Worm (Caenorhabditis elegans) whole organism, young adult: ENCODE measurements around the gene mpk-1.

Source experiments
- B0019.2 ChIP-seq: fragments of 200-800 bp; sonication (Bioruptor generic); conservative IDR thresholded peaks from 2 replicates; pipeline ENCODE4 v1.3.6; 2022; ENCODE audit warnings: missing genetic modification reagents, missing genetic modification characterization, missing compliant biosample characterization
- B0261.1 ChIP-seq: sonication (generic microtip); optimal IDR thresholded peaks from 2 replicates; lab custom pipeline; 2016; ENCODE audit warnings: mild to moderate bottlenecking, missing genetic modification characterization, moderate library complexity, missing compliant biosample characterization
- C17E4.6 ChIP-seq: fragments of 200-800 bp; sonication (Bioruptor generic); IDR thresholded peaks from 2 replicates; pipeline ENCODE4 v1.3.6; 2022; ENCODE audit warnings: missing genetic modification reagents, missing genetic modification characterization, missing compliant biosample characterization
- F10E7.11 ChIP-seq: sonication (generic microtip); optimal IDR thresholded peaks from 2 replicates; lab custom pipeline; 2017; ENCODE audit warnings: mild to moderate bottlenecking, missing genetic modification characterization, moderate library complexity, missing compliant biosample characterization
- F23B12.7 ChIP-seq: sonication (generic microtip); optimal IDR thresholded peaks from 2 replicates; lab custom pipeline; 2017; ENCODE audit warnings: missing genetic modification characterization, mild to moderate bottlenecking, missing compliant biosample characterization, antibody characterized with exemption, moderate library complexity; ENCODE audit not compliant: insufficient read depth
- F33H1.4 ChIP-seq: fragments of 200-800 bp; sonication (Bioruptor generic); IDR thresholded peaks from 2 replicates; pipeline ENCODE4 v1.3.6; 2022; ENCODE audit warnings: missing genetic modification reagents, missing genetic modification characterization, missing compliant biosample characterization
- F37B4.10 ChIP-seq: fragments of 200-800 bp; sonication (Bioruptor generic); IDR thresholded peaks from 2 replicates; pipeline ENCODE4 v1.3.6; 2022; ENCODE audit warnings: missing genetic modification characterization, missing compliant biosample characterization
- F52B5.7 ChIP-seq: sonication (generic microtip); optimal IDR thresholded peaks from 2 replicates; lab custom pipeline; 2016; ENCODE audit warnings: mild to moderate bottlenecking, missing genetic modification characterization, missing compliant biosample characterization
- F57A8.1 ChIP-seq: fragments of 200-800 bp; sonication (Bioruptor generic); optimal IDR thresholded peaks from 2 replicates; lab custom pipeline; 2018; ENCODE audit warnings: mild to moderate bottlenecking, missing genetic modification characterization, moderate library complexity, missing compliant biosample characterization
- K11D2.4 ChIP-seq: fragments of 200-800 bp; sonication (Bioruptor generic); IDR thresholded peaks from 2 replicates; pipeline ENCODE4 v1.3.6; 2022; ENCODE audit warnings: missing genetic modification reagents, missing genetic modification characterization, missing compliant biosample characterization
- K12H6.12 ChIP-seq: fragments of 200-800 bp; sonication (Bioruptor generic); optimal IDR thresholded peaks from 2 replicates; lab custom pipeline; 2018; ENCODE audit warnings: mild to moderate bottlenecking, missing genetic modification characterization, missing compliant biosample characterization
- T07F8.4 ChIP-seq: sonication (generic microtip); optimal IDR thresholded peaks from 2 replicates; lab custom pipeline; 2016; ENCODE audit warnings: mild to moderate bottlenecking, missing genetic modification characterization, moderate library complexity, missing compliant biosample characterization
- T26A5.8 ChIP-seq: sonication (generic microtip); optimal IDR thresholded peaks from 2 replicates; lab custom pipeline; 2016; ENCODE audit warnings: missing genetic modification characterization, missing compliant biosample characterization
- ZK185.1 ChIP-seq: sonication (generic microtip); optimal IDR thresholded peaks from 2 replicates; lab custom pipeline; 2016; ENCODE audit warnings: mild to moderate bottlenecking, missing genetic modification characterization, missing compliant biosample characterization; ENCODE audit not compliant: poor library complexity, severe bottlenecking
- akir-1 ChIP-seq: fragments of 200-800 bp; sonication (Bioruptor generic); optimal IDR thresholded peaks from 2 replicates; lab custom pipeline; 2018; ENCODE audit warnings: mild to moderate bottlenecking, missing genetic modification characterization, moderate library complexity, missing compliant biosample characterization
- atf-7 ChIP-seq: sonication (generic microtip); optimal IDR thresholded peaks from 2 replicates; lab custom pipeline; 2017; ENCODE audit warnings: mild to moderate bottlenecking, missing genetic modification characterization, missing compliant biosample characterization
- athp-1 ChIP-seq: sonication (generic microtip); optimal IDR thresholded peaks from 2 replicates; lab custom pipeline; 2017; ENCODE audit warnings: mild to moderate bottlenecking, missing genetic modification characterization, missing compliant biosample characterization
- attf-3 ChIP-seq: fragments of 200-800 bp; sonication (Bioruptor generic); conservative IDR thresholded peaks from 2 replicates; pipeline ENCODE4 v1.3.6; 2022; ENCODE audit warnings: missing genetic modification reagents, missing genetic modification characterization, missing compliant biosample characterization
- attf-5 ChIP-seq: fragments of 200-800 bp; sonication (Bioruptor generic); optimal IDR thresholded peaks from 2 replicates; lab custom pipeline; 2018; ENCODE audit warnings: mild to moderate bottlenecking, missing genetic modification characterization, missing compliant biosample characterization
- bed-1 ChIP-seq: fragments of 200-800 bp; sonication (Bioruptor generic); IDR thresholded peaks from 2 replicates; pipeline ENCODE4 v1.3.6; 2022; ENCODE audit warnings: missing genetic modification reagents, missing genetic modification characterization, missing compliant biosample characterization
- ceh-40 ChIP-seq: fragments of 200-800 bp; sonication (Bioruptor generic); IDR thresholded peaks from 2 replicates; pipeline ENCODE4 v1.3.6; 2022; ENCODE audit warnings: missing genetic modification characterization, missing compliant biosample characterization
- ceh-91 ChIP-seq: fragments of 200-800 bp; sonication (Bioruptor generic); IDR thresholded peaks from 2 replicates; pipeline ENCODE4 v1.3.6; 2022; ENCODE audit warnings: missing genetic modification reagents, missing genetic modification characterization, missing compliant biosample characterization
- die-1 ChIP-seq: sonication (generic microtip); optimal IDR thresholded peaks from 2 replicates; lab custom pipeline; 2016; ENCODE audit warnings: missing genotype, mild to moderate bottlenecking, missing genetic modification characterization, missing compliant biosample characterization
- dox-1 ChIP-seq: fragments of 200-800 bp; sonication (Bioruptor generic); IDR thresholded peaks from 2 replicates; pipeline ENCODE4 v1.3.6; 2022; ENCODE audit warnings: missing genetic modification reagents, missing genetic modification characterization, missing compliant biosample characterization
- egl-18 ChIP-seq: fragments of 200-800 bp; sonication (Bioruptor generic); IDR thresholded peaks from 2 replicates; pipeline ENCODE4 v1.3.6; 2022; ENCODE audit warnings: missing genetic modification reagents, missing genetic modification characterization, missing compliant biosample characterization
- ekl-4 ChIP-seq: fragments of 200-800 bp; sonication (Bioruptor generic); IDR thresholded peaks from 2 replicates; pipeline ENCODE4 v1.3.6; 2022; ENCODE audit warnings: missing genetic modification reagents, missing genetic modification characterization, missing compliant biosample characterization
- fkh-3 ChIP-seq: sonication (generic microtip); optimal IDR thresholded peaks from 2 replicates; lab custom pipeline; 2016; ENCODE audit warnings: mild to moderate bottlenecking, missing genetic modification characterization, missing compliant biosample characterization
- hlh-26 ChIP-seq: fragments of 200-800 bp; sonication (Bioruptor generic); conservative IDR thresholded peaks from 2 replicates; pipeline ENCODE4 v1.3.6; 2022; ENCODE audit warnings: missing genetic modification reagents, missing genetic modification characterization, missing compliant biosample characterization
- hmg-20 ChIP-seq: fragments of 200-800 bp; sonication (Bioruptor generic); IDR thresholded peaks from 2 replicates; pipeline ENCODE4 v1.3.6; 2022; ENCODE audit warnings: missing genetic modification reagents, missing genetic modification characterization, missing compliant biosample characterization
- lin-40 ChIP-seq: sonication (generic microtip); optimal IDR thresholded peaks from 2 replicates; lab custom pipeline; 2016; ENCODE audit warnings: missing genetic modification characterization, mild to moderate bottlenecking, missing compliant biosample characterization, missing genotype, missing genetic modification reagents
- lir-1 ChIP-seq: fragments of 200-800 bp; sonication (Bioruptor generic); conservative IDR thresholded peaks from 2 replicates; pipeline ENCODE4 v1.3.6; 2022; ENCODE audit warnings: missing genetic modification reagents, missing genetic modification characterization, missing compliant biosample characterization
- mel-28 ChIP-seq: sonication (generic microtip); optimal IDR thresholded peaks from 2 replicates; lab custom pipeline; 2016; ENCODE audit warnings: borderline replicate concordance, mild to moderate bottlenecking, missing genetic modification characterization, missing compliant biosample characterization
- mes-4 ChIP-seq: sonication (generic microtip); optimal IDR thresholded peaks from 2 replicates; lab custom pipeline; 2016; ENCODE audit warnings: missing genotype, missing genetic modification characterization, missing compliant biosample characterization
- mxl-1 ChIP-seq: sonication (generic microtip); optimal IDR thresholded peaks from 2 replicates; lab custom pipeline; 2016; ENCODE audit warnings: missing genetic modification characterization, missing compliant biosample characterization
- nhr-120 ChIP-seq: fragments of 200-800 bp; sonication (Bioruptor generic); IDR thresholded peaks from 2 replicates; pipeline ENCODE4 v1.3.6; 2022; ENCODE audit warnings: missing genetic modification characterization, missing compliant biosample characterization
- nhr-80 ChIP-seq: sonication (generic microtip); optimal IDR thresholded peaks from 2 replicates; lab custom pipeline; 2016; ENCODE audit warnings: missing genetic modification characterization, missing compliant biosample characterization
- sdz-38 ChIP-seq: sonication (generic microtip); optimal IDR thresholded peaks from 2 replicates; lab custom pipeline; 2016; ENCODE audit warnings: missing genotype, missing genetic modification characterization, missing compliant biosample characterization
- sea-2 ChIP-seq: fragments of 200-800 bp; sonication (Bioruptor generic); IDR thresholded peaks from 2 replicates; pipeline ENCODE4 v1.3.6; 2022; ENCODE audit warnings: missing genetic modification characterization, missing compliant biosample characterization
- snpc-1.3 ChIP-seq: sonication (generic microtip); optimal IDR thresholded peaks from 2 replicates; lab custom pipeline; 2017; ENCODE audit warnings: missing genetic modification characterization, mild to moderate bottlenecking, missing compliant biosample characterization, antibody characterized with exemption, moderate library complexity, missing genotype, missing genetic modification reagents; ENCODE audit not compliant: insufficient read depth
- snpc-3.4 ChIP-seq: sonication (generic microtip); optimal IDR thresholded peaks from 2 replicates; lab custom pipeline; 2017; ENCODE audit warnings: missing genetic modification characterization, mild to moderate bottlenecking, missing compliant biosample characterization, antibody characterized with exemption, moderate library complexity, missing genotype, missing genetic modification reagents
- snpc-4 ChIP-seq, 5 experiments: fragments of 150-350 bp in 1 of 5; sonication (generic microtip) in 4 of 5; optimal IDR thresholded peaks; 2 replicates each; lab custom pipeline; 2014 to 2018; ENCODE audit warnings: missing genetic modification characterization in 5 of 5, missing biosample characterization in 3 of 5, antibody characterized with exemption in 2 of 5, mild to moderate bottlenecking in 2 of 5, missing compliant biosample characterization in 2 of 5, missing genotype in 2 of 5, moderate library complexity in 2 of 5, missing genetic modification reagents in 1 of 5
- sptf-2 ChIP-seq: fragments of 200-800 bp; sonication (Bioruptor generic); optimal IDR thresholded peaks from 2 replicates; lab custom pipeline; 2018; ENCODE audit warnings: mild to moderate bottlenecking, missing genetic modification characterization, missing compliant biosample characterization
- tlf-1 ChIP-seq: fragments of 200-800 bp; sonication (Bioruptor generic); optimal IDR thresholded peaks from 2 replicates; lab custom pipeline; 2018; ENCODE audit warnings: mild to moderate bottlenecking, missing genetic modification characterization, missing compliant biosample characterization
- unc-130 ChIP-seq: sonication (generic microtip); optimal IDR thresholded peaks from 2 replicates; lab custom pipeline; 2016; ENCODE audit warnings: missing genetic modification reagents, missing genetic modification characterization, missing compliant biosample characterization
- zim-3 ChIP-seq: sonication (generic microtip); optimal IDR thresholded peaks from 2 replicates; lab custom pipeline; 2017; ENCODE audit warnings: mild to moderate bottlenecking, missing genetic modification characterization, moderate library complexity, missing compliant biosample characterization
- ztf-22 ChIP-seq: fragments of 200-800 bp; sonication (Bioruptor generic); optimal IDR thresholded peaks from 2 replicates; lab custom pipeline; 2018; ENCODE audit warnings: mild to moderate bottlenecking, missing genetic modification characterization, moderate library complexity, missing compliant biosample characterization

mpk-1 gene

ce11 chrIII:4227363-4227762, 545 bp downstream of the mpk-1 start:
- no peak for TF ChIP-seq ekl-4 (GFP tag; lab: Robert Waterston, UW)
- TF ChIP-seq ceh-40 (GFP tag; lab: Robert Waterston, UW), result no peak
- no peak for TF ChIP-seq zim-3
- no peak for TF ChIP-seq ztf-22 (GFP tag; lab: Kevin White, UChicago)
- TF ChIP-seq snpc-1.3 (tag; lab: Kevin White, UChicago), result no peak
- TF ChIP-seq nhr-80, result peak; percentile 65
- no peak for TF ChIP-seq attf-3 (GFP tag; lab: Robert Waterston, UW)
- no peak for TF ChIP-seq ZK185.1

- no peak for TF ChIP-seq T07F8.4
- TF ChIP-seq zim-3, result no peak
- no peak for TF ChIP-seq B0019.2
- TF ChIP-seq bed-1 (GFP tag; lab: Robert Waterston, UW), result no peak
- no peak for TF ChIP-seq F37B4.10 (GFP tag; lab: Robert Waterston, UW)
- TF ChIP-seq attf-5 (GFP tag; lab: Kevin White, UChicago), result no peak
- no peak for TF ChIP-seq tlf-1 (GFP tag; lab: Kevin White, UChicago)
- TF ChIP-seq fkh-3 (tag; lab: Kevin White, UChicago), result no peak
- TF ChIP-seq die-1 (tag; lab: Kevin White, UChicago), result no peak
- TF ChIP-seq F10E7.11 (tag; lab: Kevin White, UChicago), result no peak
- TF ChIP-seq sea-2 (GFP tag; lab: Robert Waterston, UW), result no peak
- no peak for TF ChIP-seq hlh-26 (GFP tag; lab: Robert Waterston, UW)
- TF ChIP-seq snpc-4 (GFP tag; optimal IDR thresholded peaks at IDR 0.05; lab: Kevin White, UChicago), result no peak
- TF ChIP-seq snpc-4 (tag; optimal IDR thresholded peaks at IDR 0.05; lab: Kevin White, UChicago), result no peak
- no peak for TF ChIP-seq F33H1.4 (GFP tag; lab: Robert Waterston, UW)
- no peak for TF ChIP-seq F52B5.7 (tag; lab: Kevin White, UChicago)
- TF ChIP-seq ztf-22 (GFP tag; lab: Kevin White, UChicago), result no peak
- TF ChIP-seq F23B12.7 (tag; lab: Kevin White, UChicago), result no peak
- TF ChIP-seq mxl-1 (tag; lab: Kevin White, UChicago), result no peak
- no peak for TF ChIP-seq egl-18 (GFP tag; lab: Robert Waterston, UW)
- no peak for TF ChIP-seq B0261.1 (tag; lab: Kevin White, UChicago)
These were observed 3.2 kb downstream of the mpk-1 start for ce11 chrIII:4224722-4225121.

ce11 chrIII:4223668-4224127, 4.2 kb downstream of the mpk-1 start:
- TF ChIP-seq lin-40 (peak; percentile 82), atf-7 (tag; lab: Kevin White, UChicago) (peak; percentile 58), mes-4 (no peak), snpc-3.4 (tag; lab: Kevin White, UChicago) (no peak), akir-1 (GFP tag; lab: Kevin White, UChicago) (no peak), dox-1 (GFP tag; lab: Robert Waterston, UW) (peak; percentile 86), nhr-120 (GFP tag; lab: Robert Waterston, UW) (no peak), C17E4.6 (no peak), unc-130 (GFP tag; lab: Kevin White, UChicago) (no peak), mel-28 (tag; lab: Kevin White, UChicago) (no peak), F57A8.1 (GFP tag; lab: Kevin White, UChicago) (no peak), F52B5.7 (tag; lab: Kevin White, UChicago) (no peak), B0019.2 (no peak), K12H6.12 (tag; lab: Kevin White, UChicago) (peak; percentile 89), hmg-20 (GFP tag; lab: Robert Waterston, UW) (no peak), T26A5.8 (no peak), ceh-91 (GFP tag; lab: Robert Waterston, UW) (no peak), sptf-2 (GFP tag; lab: Kevin White, UChicago) (no peak), K11D2.4 (GFP tag; lab: Robert Waterston, UW) (peak; percentile 77; the same call in 1 of the 2 replicates), sdz-38 (tag; lab: Kevin White, UChicago) (no peak), athp-1 (tag; lab: Kevin White, UChicago) (no peak), lir-1 (GFP tag; lab: Robert Waterston, UW) (0 out of 2 replicates have a peak, but pooled peaks have one; percentile 38), snpc-4 (GFP tag; optimal IDR thresholded peaks at IDR 0.05; lab: Kevin White, UChicago) (no peak), snpc-4 (tag; optimal IDR thresholded peaks at IDR 0.05; lab: Kevin White, UChicago) (peak in 2 of 4 experiments; percentile 35 to 60)
